Worm (Caenorhabditis elegans) whole organism, young adult: ENCODE data around the gene C14B9.2.

Source experiments
- C06A6.2 ChIP-seq: fragments of 200-800 bp; sonication (Bioruptor generic); conservative IDR thresholded peaks from 2 replicates; pipeline ENCODE4 v1.3.6; 2022; ENCODE audit warnings: missing genetic modification characterization, missing compliant biosample characterization
- C17E4.6 ChIP-seq: fragments of 200-800 bp; sonication (Bioruptor generic); IDR thresholded peaks from 2 replicates; pipeline ENCODE4 v1.3.6; 2022; ENCODE audit warnings: missing genetic modification reagents, missing genetic modification characterization, missing compliant biosample characterization
- D2030.7 ChIP-seq: fragments of 200-800 bp; sonication (Bioruptor generic); IDR thresholded peaks from 2 replicates; pipeline ENCODE4 v1.3.6; 2022; ENCODE audit warnings: missing genetic modification reagents, missing genetic modification characterization, missing compliant biosample characterization
- F22D6.2 ChIP-seq: sonication (generic microtip); optimal IDR thresholded peaks from 2 replicates; lab custom pipeline; 2016; ENCODE audit warnings: mild to moderate bottlenecking, missing genetic modification characterization, missing compliant biosample characterization
- F23B12.7 ChIP-seq: sonication (generic microtip); optimal IDR thresholded peaks from 2 replicates; lab custom pipeline; 2017; ENCODE audit warnings: missing genetic modification characterization, mild to moderate bottlenecking, missing compliant biosample characterization, antibody characterized with exemption, moderate library complexity; ENCODE audit not compliant: insufficient read depth
- F49E8.2 ChIP-seq: sonication (generic microtip); optimal IDR thresholded peaks from 3 replicates; lab custom pipeline; 2017; ENCODE audit warnings: missing genetic modification characterization, mild to moderate bottlenecking, missing compliant biosample characterization, antibody characterized with exemption, moderate library complexity; ENCODE audit not compliant: insufficient read depth
- F52B5.7 ChIP-seq: sonication (generic microtip); optimal IDR thresholded peaks from 2 replicates; lab custom pipeline; 2016; ENCODE audit warnings: mild to moderate bottlenecking, missing genetic modification characterization, missing compliant biosample characterization
- F55B11.4 ChIP-seq: sonication (generic microtip); optimal IDR thresholded peaks from 2 replicates; lab custom pipeline; 2016; ENCODE audit warnings: missing compliant biosample characterization, missing genetic modification characterization, borderline replicate concordance; ENCODE audit not compliant: insufficient read depth
- F57A8.1 ChIP-seq: fragments of 200-800 bp; sonication (Bioruptor generic); optimal IDR thresholded peaks from 2 replicates; lab custom pipeline; 2018; ENCODE audit warnings: mild to moderate bottlenecking, missing genetic modification characterization, moderate library complexity, missing compliant biosample characterization
- Y79H2A.3 ChIP-seq: fragments of 200-800 bp; sonication (Bioruptor generic); conservative IDR thresholded peaks from 2 replicates; pipeline ENCODE4 v1.3.6; 2022; ENCODE audit warnings: missing genetic modification reagents, missing genetic modification characterization, missing compliant biosample characterization
- ZK185.1 ChIP-seq: sonication (generic microtip); optimal IDR thresholded peaks from 2 replicates; lab custom pipeline; 2016; ENCODE audit warnings: mild to moderate bottlenecking, missing genetic modification characterization, missing compliant biosample characterization; ENCODE audit not compliant: poor library complexity, severe bottlenecking
- ama-1 ChIP-seq, 3 experiments: fragments of 150-350 bp in 1 of 3; sonication (generic microtip) in 2 of 3; optimal IDR thresholded peaks; 2 replicates each; lab custom pipeline; 2014 to 2018; ENCODE audit warnings: missing biosample characterization in 2 of 3, missing genetic modification characterization in 2 of 3, missing genetic modification reagents in 2 of 3
- atf-7 ChIP-seq: sonication (generic microtip); optimal IDR thresholded peaks from 2 replicates; lab custom pipeline; 2017; ENCODE audit warnings: mild to moderate bottlenecking, missing genetic modification characterization, missing compliant biosample characterization
- attf-5 ChIP-seq: fragments of 200-800 bp; sonication (Bioruptor generic); optimal IDR thresholded peaks from 2 replicates; lab custom pipeline; 2018; ENCODE audit warnings: mild to moderate bottlenecking, missing genetic modification characterization, missing compliant biosample characterization
- ceh-40 ChIP-seq: fragments of 200-800 bp; sonication (Bioruptor generic); IDR thresholded peaks from 2 replicates; pipeline ENCODE4 v1.3.6; 2022; ENCODE audit warnings: missing genetic modification characterization, missing compliant biosample characterization
- egl-18 ChIP-seq: fragments of 200-800 bp; sonication (Bioruptor generic); IDR thresholded peaks from 2 replicates; pipeline ENCODE4 v1.3.6; 2022; ENCODE audit warnings: missing genetic modification reagents, missing genetic modification characterization, missing compliant biosample characterization
- egl-44 ChIP-seq: fragments of 200-800 bp; sonication (Bioruptor generic); IDR thresholded peaks from 2 replicates; pipeline ENCODE4 v1.3.6; 2022; ENCODE audit warnings: missing genetic modification reagents, missing genetic modification characterization, missing compliant biosample characterization
- ekl-4 ChIP-seq: fragments of 200-800 bp; sonication (Bioruptor generic); IDR thresholded peaks from 2 replicates; pipeline ENCODE4 v1.3.6; 2022; ENCODE audit warnings: missing genetic modification reagents, missing genetic modification characterization, missing compliant biosample characterization
- hlh-26 ChIP-seq: fragments of 200-800 bp; sonication (Bioruptor generic); conservative IDR thresholded peaks from 2 replicates; pipeline ENCODE4 v1.3.6; 2022; ENCODE audit warnings: missing genetic modification reagents, missing genetic modification characterization, missing compliant biosample characterization
- hrde-1 ChIP-seq: sonication (generic microtip); optimal IDR thresholded peaks from 2 replicates; lab custom pipeline; 2016; ENCODE audit warnings: missing genetic modification characterization, mild to moderate bottlenecking, missing compliant biosample characterization, moderate library complexity, missing genotype, missing genetic modification reagents, borderline replicate concordance
- hsf-1 ChIP-seq: fragments of 200-800 bp; sonication (Bioruptor generic); IDR thresholded peaks from 2 replicates; pipeline ENCODE4 v1.3.6; 2022; ENCODE audit warnings: missing genetic modification reagents, missing genetic modification characterization, missing compliant biosample characterization
- lag-1 ChIP-seq: fragments of 200-800 bp; sonication (Bioruptor generic); IDR thresholded peaks from 2 replicates; pipeline ENCODE4 v1.3.6; 2022; ENCODE audit warnings: missing genetic modification reagents, missing genetic modification characterization, missing compliant biosample characterization
- lin-26 ChIP-seq: fragments of 200-800 bp; sonication (Bioruptor generic); IDR thresholded peaks from 2 replicates; pipeline ENCODE4 v1.3.6; 2022; ENCODE audit warnings: missing genetic modification reagents, missing genetic modification characterization, missing compliant biosample characterization
- lin-54 ChIP-seq: fragments of 200-800 bp; sonication (Bioruptor generic); optimal IDR thresholded peaks from 2 replicates; lab custom pipeline; 2018; ENCODE audit warnings: mild to moderate bottlenecking, missing genetic modification characterization, missing compliant biosample characterization
- madf-3 ChIP-seq: fragments of 200-800 bp; sonication (Bioruptor generic); IDR thresholded peaks from 2 replicates; pipeline ENCODE4 v1.3.6; 2022; ENCODE audit warnings: missing genetic modification reagents, missing genetic modification characterization, missing compliant biosample characterization
- madf-6 ChIP-seq: fragments of 200-800 bp; sonication (Bioruptor generic); IDR thresholded peaks from 2 replicates; pipeline ENCODE4 v1.3.6; 2022; ENCODE audit warnings: missing genetic modification reagents, missing genetic modification characterization, missing compliant biosample characterization
- madf-8 ChIP-seq: fragments of 200-800 bp; sonication (Bioruptor generic); conservative IDR thresholded peaks from 2 replicates; pipeline ENCODE4 v1.3.6; 2022; ENCODE audit warnings: missing genetic modification reagents, missing genetic modification characterization, missing compliant biosample characterization
- nfya-2 ChIP-seq: fragments of 200-800 bp; sonication (Bioruptor generic); IDR thresholded peaks from 2 replicates; pipeline ENCODE4 v1.3.6; 2022; ENCODE audit warnings: missing genetic modification reagents, missing genetic modification characterization, missing compliant biosample characterization
- nfyb-1 ChIP-seq: fragments of 200-800 bp; sonication (Bioruptor generic); IDR thresholded peaks from 2 replicates; pipeline ENCODE4 v1.3.6; 2022; ENCODE audit warnings: missing genetic modification reagents, missing genetic modification characterization, missing compliant biosample characterization
- nhr-120 ChIP-seq: fragments of 200-800 bp; sonication (Bioruptor generic); IDR thresholded peaks from 2 replicates; pipeline ENCODE4 v1.3.6; 2022; ENCODE audit warnings: missing genetic modification characterization, missing compliant biosample characterization
- nhr-179 ChIP-seq: sonication (generic microtip); optimal IDR thresholded peaks from 2 replicates; lab custom pipeline; 2016; ENCODE audit warnings: mild to moderate bottlenecking, missing genetic modification characterization, missing compliant biosample characterization
- rec-8 ChIP-seq, 2 experiments: sonication (generic microtip); optimal IDR thresholded peaks; 2 replicates each; lab custom pipeline; 2016; ENCODE audit warnings: mild to moderate bottlenecking in 2 of 2, missing genetic modification characterization in 2 of 2, missing genetic modification reagents in 2 of 2, missing genotype in 2 of 2, missing biosample characterization in 1 of 2, missing compliant biosample characterization in 1 of 2, moderate library complexity in 1 of 2
- sdz-38 ChIP-seq: sonication (generic microtip); optimal IDR thresholded peaks from 2 replicates; lab custom pipeline; 2016; ENCODE audit warnings: missing genotype, missing genetic modification characterization, missing compliant biosample characterization
- snpc-1.1 ChIP-seq: sonication (generic microtip); optimal IDR thresholded peaks from 2 replicates; lab custom pipeline; 2017; ENCODE audit warnings: missing genetic modification characterization, mild to moderate bottlenecking, missing compliant biosample characterization, antibody characterized with exemption, moderate library complexity, missing genotype, missing genetic modification reagents; ENCODE audit not compliant: insufficient read depth
- snpc-4 ChIP-seq, 5 experiments: fragments of 150-350 bp in 1 of 5; sonication (generic microtip) in 4 of 5; optimal IDR thresholded peaks; 2 replicates each; lab custom pipeline; 2014 to 2018; ENCODE audit warnings: missing genetic modification characterization in 5 of 5, missing biosample characterization in 3 of 5, antibody characterized with exemption in 2 of 5, mild to moderate bottlenecking in 2 of 5, missing compliant biosample characterization in 2 of 5, missing genotype in 2 of 5, moderate library complexity in 2 of 5, missing genetic modification reagents in 1 of 5
- sptf-2 ChIP-seq: fragments of 200-800 bp; sonication (Bioruptor generic); optimal IDR thresholded peaks from 2 replicates; lab custom pipeline; 2018; ENCODE audit warnings: mild to moderate bottlenecking, missing genetic modification characterization, missing compliant biosample characterization
- ztf-18 ChIP-seq: sonication (generic microtip); optimal IDR thresholded peaks from 2 replicates; lab custom pipeline; 2016; ENCODE audit warnings: missing genotype, mild to moderate bottlenecking, missing genetic modification characterization, missing compliant biosample characterization
- ztf-22 ChIP-seq: fragments of 200-800 bp; sonication (Bioruptor generic); optimal IDR thresholded peaks from 2 replicates; lab custom pipeline; 2018; ENCODE audit warnings: mild to moderate bottlenecking, missing genetic modification characterization, moderate library complexity, missing compliant biosample characterization
- ztf-3 ChIP-seq: fragments of 200-800 bp; sonication (Bioruptor generic); optimal IDR thresholded peaks from 2 replicates; lab custom pipeline; 2018; ENCODE audit warnings: mild to moderate bottlenecking, missing genetic modification characterization, missing compliant biosample characterization

C14B9.2 gene

ce11 chrIII:8172609-8173133, 39.2 kb downstream of the C14B9.2 start:
- TF ChIP-seq madf-3 (0 out of 2 replicates have a peak, but pooled peaks have one; percentile 22), lin-26 (GFP tag; lab: Robert Waterston, UW) (peak; percentile 41; the same call in 1 of the 2 replicates), F49E8.2 (tag; lab: Kevin White, UChicago) (peak; percentile 9), nfya-2 (no peak), lin-54 (GFP tag; lab: Kevin White, UChicago) (no peak), Y79H2A.3 (GFP tag; lab: Robert Waterston, UW) (0 out of 2 replicates have a peak, but pooled peaks have one; percentile 31), madf-6 (peak; percentile 23; the same call in 1 of the 2 replicates), madf-8 (GFP tag; lab: Robert Waterston, UW) (no peak), hrde-1 (peak; percentile 17), ama-1 (optimal IDR thresholded peaks at IDR 0.05; lab: Kevin White, UChicago) (no peak), ama-1 (GFP tag; optimal IDR thresholded peaks at IDR 0.05; lab: Kevin White, UChicago) (peak in 1 of 2 experiments; percentile 56), hsf-1 (GFP tag; lab: Robert Waterston, UW) (peak; percentile 14; the same call in 1 of the 2 replicates), sptf-2 (GFP tag; lab: Kevin White, UChicago) (no peak), snpc-1.1 (tag; lab: Kevin White, UChicago) (no peak), snpc-4 (GFP tag; optimal IDR thresholded peaks at IDR 0.05; lab: Kevin White, UChicago) (peak; percentile 10), snpc-4 (tag; optimal IDR thresholded peaks at IDR 0.05; lab: Kevin White, UChicago) (no peak), D2030.7 (no peak), sdz-38 (no peak), egl-18 (GFP tag; lab: Robert Waterston, UW) (no peak)

- TF ChIP-seq ZK185.1 (tag; lab: Kevin White, UChicago) (no peak), F52B5.7 (tag; lab: Kevin White, UChicago) (no peak), C17E4.6 (GFP tag; lab: Robert Waterston, UW) (no peak), ztf-22 (GFP tag; lab: Kevin White, UChicago) (no peak), nhr-120 (no peak), snpc-4 (GFP tag; optimal IDR thresholded peaks at IDR 0.05; lab: Kevin White, UChicago) (no peak), snpc-4 (tag; optimal IDR thresholded peaks at IDR 0.05; lab: Kevin White, UChicago) (no peak), hlh-26 (GFP tag; lab: Robert Waterston, UW) (no peak), F23B12.7 (tag; lab: Kevin White, UChicago) (no peak)
Measured at ce11 chrIII:8175263-8175662, 41.8 kb downstream of the C14B9.2 start.

ce11 chrIII:8176265-8176664, 42.8 kb downstream of the C14B9.2 start, which contains the start of gene C50C3.12:
Gene C50C3.12, plus strand, starts transcription at chrIII:8176565.
- TF ChIP-seq nhr-120, result no peak
- TF ChIP-seq ztf-3 (GFP tag; lab: Kevin White, UChicago), result no peak
- TF ChIP-seq atf-7 (tag; lab: Kevin White, UChicago), result no peak
- no peak for TF ChIP-seq madf-3
- TF ChIP-seq C06A6.2 (GFP tag; lab: Robert Waterston, UW), result no peak
- no peak for TF ChIP-seq egl-44 (GFP tag; lab: Robert Waterston, UW)
- no peak for TF ChIP-seq F22D6.2 (tag; lab: Kevin White, UChicago)
- no peak for TF ChIP-seq sdz-38
- TF ChIP-seq, all 124 proteins: peak for 0

ce11 chrIII:8178924-8179323, 45.5 kb downstream of the C14B9.2 start, which contains the start of gene C50C3.5:
Gene C50C3.5, plus strand, starts transcription at chrIII:8179224.
- TF ChIP-seq lag-1 (GFP tag; lab: Robert Waterston, UW) (no peak), nhr-179 (tag; lab: Kevin White, UChicago) (no peak), attf-5 (no peak), ceh-40 (GFP tag; lab: Robert Waterston, UW) (no peak), ztf-18 (tag; lab: Kevin White, UChicago) (no peak), sptf-2 (GFP tag; lab: Kevin White, UChicago) (no peak), ekl-4 (no peak), rec-8 (tag; optimal IDR thresholded peaks at IDR 0.05; lab: Kevin White, UChicago) (no peak), nfyb-1 (GFP tag; lab: Robert Waterston, UW) (no peak), F57A8.1 (GFP tag; lab: Kevin White, UChicago) (no peak), F55B11.4 (tag; lab: Kevin White, UChicago) (no peak)
